2 worm cellular contexts compared by ENCODE assay signal in genomic region chrV:14419855-14420254, ce11.
TF ChIP-seq lines count a peak whose summit lies in the region.

No protein-coding gene starts in this region.

TF ChIP-seq in whole organism, L4 larva, 104 proteins besides CTCF, POLR2A, EP300 and RAD21:
- TF ChIP-seq dmd-8 (GFP tag; IDR thresholded peaks at IDR 0.05; lab: Robert Waterston, UW) (no peak), lin-38 (GFP tag; IDR thresholded peaks at IDR 0.05; lab: Robert Waterston, UW) (peak; percentile 26; the same call in 1 of the 2 replicates)

TF ChIP-seq in whole organism, young adult, 124 proteins besides CTCF, POLR2A, EP300 and RAD21:
- TF ChIP-seq rec-8 (tag; optimal IDR thresholded peaks at IDR 0.05; lab: Kevin White, UChicago) (peak in 1 of 2 experiments; percentile 32), Y95B8A.8 (GFP tag; IDR thresholded peaks at IDR 0.05; lab: Robert Waterston, UW) (peak; percentile 83; the same call in 1 of the 2 replicates), madf-3 (GFP tag; IDR thresholded peaks at IDR 0.05; lab: Robert Waterston, UW) (no peak), lin-54 (GFP tag; optimal IDR thresholded peaks at IDR 0.05; lab: Kevin White, UChicago) (peak; percentile 4), him-1 (tag; optimal IDR thresholded peaks at IDR 0.05; lab: Kevin White, UChicago) (no peak), akir-1 (GFP tag; optimal IDR thresholded peaks at IDR 0.05; lab: Kevin White, UChicago) (no peak), lin-35 (GFP tag; optimal IDR thresholded peaks at IDR 0.05; lab: Kevin White, UChicago) (no peak), cebp-2 (GFP tag; IDR thresholded peaks at IDR 0.05; lab: Robert Waterston, UW) (no peak), hlh-12 (tag; optimal IDR thresholded peaks at IDR 0.05; lab: Kevin White, UChicago) (no peak), let-607 (tag; optimal IDR thresholded peaks at IDR 0.05; lab: Kevin White, UChicago) (no peak), ztf-26 (tag; optimal IDR thresholded peaks at IDR 0.05; lab: Kevin White, UChicago) (no peak), lsy-27 (tag; optimal IDR thresholded peaks at IDR 0.05; lab: Kevin White, UChicago; ENCODE audit: borderline replicate concordance, insufficient read depth) (no peak), F57C9.4 (tag; optimal IDR thresholded peaks at IDR 0.05; lab: Kevin White, UChicago) (no peak), snpc-3.4 (tag; optimal IDR thresholded peaks at IDR 0.05; lab: Kevin White, UChicago) (peak; percentile 8), hmg-1.2 (GFP tag; IDR thresholded peaks at IDR 0.05; lab: Robert Waterston, UW) (no peak), K12H6.12 (tag; optimal IDR thresholded peaks at IDR 0.05; lab: Kevin White, UChicago) (no peak), B0035.1 (tag; optimal IDR thresholded peaks at IDR 0.05; lab: Kevin White, UChicago) (no peak), ceh-79 (tag; optimal IDR thresholded peaks at IDR 0.05; lab: Kevin White, UChicago) (no peak), nhr-80 (tag; optimal IDR thresholded peaks at IDR 0.05; lab: Kevin White, UChicago) (no peak), madf-10 (tag; optimal IDR thresholded peaks at IDR 0.05; lab: Kevin White, UChicago) (no peak), pbrm-1 (GFP tag; IDR thresholded peaks at IDR 0.05; lab: Robert Waterston, UW) (peak; percentile 51; the same call in 1 of the 2 replicates), C06A6.2 (GFP tag; conservative IDR thresholded peaks at IDR 0.05; lab: Robert Waterston, UW) (no peak), hrde-1 (tag; optimal IDR thresholded peaks at IDR 0.05; lab: Kevin White, UChicago; ENCODE audit: borderline replicate concordance) (peak; percentile 77), fkh-3 (tag; optimal IDR thresholded peaks at IDR 0.05; lab: Kevin White, UChicago) (no peak), F10E7.11 (tag; optimal IDR thresholded peaks at IDR 0.05; lab: Kevin White, UChicago) (no peak), tlf-1 (GFP tag; optimal IDR thresholded peaks at IDR 0.05; lab: Kevin White, UChicago) (no peak), B0261.1 (tag; optimal IDR thresholded peaks at IDR 0.05; lab: Kevin White, UChicago) (no peak), attf-6 (GFP tag; IDR thresholded peaks at IDR 0.05; lab: Robert Waterston, UW) (no peak), Y67H2A.10 (GFP tag; conservative IDR thresholded peaks at IDR 0.05; lab: Robert Waterston, UW) (no peak), xnd-1 (tag; optimal IDR thresholded peaks at IDR 0.05; lab: Kevin White, UChicago) (no peak), nhr-120 (GFP tag; IDR thresholded peaks at IDR 0.05; lab: Robert Waterston, UW) (no peak), ceh-27 (GFP tag; optimal IDR thresholded peaks at IDR 0.05; lab: Kevin White, UChicago) (no peak), cebp-1 (GFP tag; IDR thresholded peaks at IDR 0.05; lab: Robert Waterston, UW) (no peak), cebp-1 (tag; optimal IDR thresholded peaks at IDR 0.05; lab: Kevin White, UChicago) (peak; percentile 8), F39B2.1 (GFP tag; IDR thresholded peaks at IDR 0.05; lab: Robert Waterston, UW) (no peak), F23B12.7 (tag; optimal IDR thresholded peaks at IDR 0.05; lab: Kevin White, UChicago; ENCODE audit: insufficient read depth) (no peak), efl-1 (GFP tag; optimal IDR thresholded peaks at IDR 0.05; lab: Kevin White, UChicago) (no peak), repo-1 (tag; optimal IDR thresholded peaks at IDR 0.05; lab: Kevin White, UChicago) (peak; percentile 21), snpc-1.1 (tag; optimal IDR thresholded peaks at IDR 0.05; lab: Kevin White, UChicago; ENCODE audit: insufficient read depth) (no peak), somi-1 (GFP tag; optimal IDR thresholded peaks at IDR 0.05; lab: Kevin White, UChicago) (no peak), rcor-1 (GFP tag; IDR thresholded peaks at IDR 0.05; lab: Robert Waterston, UW) (no peak), nfyb-1 (GFP tag; IDR thresholded peaks at IDR 0.05; lab: Robert Waterston, UW) (no peak), ztf-28 (GFP tag; IDR thresholded peaks at IDR 0.05; lab: Robert Waterston, UW) (no peak), ama-1 (optimal IDR thresholded peaks at IDR 0.05; lab: Kevin White, UChicago) (no peak), ama-1 (GFP tag; optimal IDR thresholded peaks at IDR 0.05; lab: Kevin White, UChicago) (peak in 1 of 2 experiments; percentile 58)
